Fruit fly (Drosophila melanogaster) whole organism, embryonic: ENCODE data around the gene CG10959.
A peak's percentile ranks its signal among the peaks of the same experiment; 100 is the strongest.

ENCODE experiments used
- Abd-B ChIP-seq: fragments of 200-800 bp; sonication (Bioruptor generic); optimal IDR thresholded peaks from 2 replicates; lab custom pipeline; 2018; ENCODE audit warnings: missing biosample characterization, mild to moderate bottlenecking, missing genetic modification characterization, moderate library complexity
- Asciz ChIP-seq: fragments of 200-800 bp; sonication (Bioruptor generic); optimal IDR thresholded peaks from 2 replicates; lab custom pipeline; 2017; ENCODE audit warnings: missing biosample characterization, mild to moderate bottlenecking, missing genetic modification characterization, missing genetic modification reagents
- Bgb ChIP-seq: fragments of 200-800 bp; sonication (Bioruptor generic); IDR thresholded peaks from 2 replicates; pipeline ENCODE4 v1.3.6; 2022; ENCODE audit warnings: missing biosample characterization, missing genetic modification characterization; ENCODE audit not compliant: partially characterized antibody
- Blimp-1 ChIP-seq: fragments of 200-800 bp; sonication (Bioruptor generic); optimal IDR thresholded peaks from 3 replicates; lab custom pipeline; 2018; ENCODE audit warnings: missing biosample characterization, missing genetic modification characterization, mild to moderate bottlenecking, moderate library complexity, missing genetic modification reagents
- CG10462 ChIP-seq: fragments of 200-800 bp; sonication (Bioruptor generic); optimal IDR thresholded peaks from 2 replicates; lab custom pipeline; 2016; ENCODE audit warnings: missing biosample characterization, missing genetic modification characterization
- CG10543 ChIP-seq: fragments of 200-800 bp; sonication (Bioruptor generic); optimal IDR thresholded peaks from 3 replicates; lab custom pipeline; 2017; ENCODE audit warnings: missing biosample characterization, mild to moderate bottlenecking, missing genetic modification characterization, moderate library complexity
- CG12219 ChIP-seq: fragments of 200-800 bp; sonication (Bioruptor generic); optimal IDR thresholded peaks from 3 replicates; lab custom pipeline; 2018; ENCODE audit warnings: missing biosample characterization, mild to moderate bottlenecking, missing genetic modification characterization
- CG12744 ChIP-seq: fragments of 200-800 bp; sonication (Bioruptor generic); optimal IDR thresholded peaks from 2 replicates; lab custom pipeline; 2016; ENCODE audit warnings: missing biosample characterization, missing genetic modification characterization
- CG13424 ChIP-seq: fragments of 200-800 bp; sonication (Bioruptor generic); optimal IDR thresholded peaks from 2 replicates; lab custom pipeline; 2019; ENCODE audit warnings: missing biosample characterization, mild to moderate bottlenecking, missing genetic modification characterization, moderate library complexity
- CG16815 ChIP-seq: fragments of 200-800 bp; sonication (Bioruptor generic); optimal IDR thresholded peaks from 3 replicates; lab custom pipeline; 2017; ENCODE audit warnings: missing biosample characterization, mild to moderate bottlenecking, missing genetic modification characterization
- CG17186 ChIP-seq: fragments of 200-800 bp; sonication (Bioruptor generic); optimal IDR thresholded peaks from 3 replicates; lab custom pipeline; 2017; ENCODE audit warnings: missing biosample characterization, missing genetic modification reagents, missing genetic modification characterization
- CG17359 ChIP-seq: fragments of 200-800 bp; sonication (Bioruptor generic); optimal IDR thresholded peaks from 3 replicates; lab custom pipeline; 2018; ENCODE audit warnings: missing biosample characterization, mild to moderate bottlenecking, missing genetic modification characterization, moderate library complexity
- CG17385 ChIP-seq: fragments of 200-800 bp; sonication (Bioruptor generic); optimal IDR thresholded peaks from 3 replicates; lab custom pipeline; 2018; ENCODE audit warnings: missing biosample characterization, mild to moderate bottlenecking, missing genetic modification characterization
- CG2712 ChIP-seq: fragments of 200-800 bp; optimal IDR thresholded peaks from 3 replicates; lab custom pipeline; 2019; ENCODE audit warnings: missing biosample characterization, mild to moderate bottlenecking, missing genetic modification characterization, moderate library complexity
- CG30020 ChIP-seq: fragments of 200-800 bp; optimal IDR thresholded peaks from 2 replicates; lab custom pipeline; 2019; ENCODE audit warnings: missing biosample characterization, mild to moderate bottlenecking, missing genetic modification characterization, moderate library complexity
- CG32767 ChIP-seq: fragments of 200-800 bp; sonication (Bioruptor generic); IDR thresholded peaks from 2 replicates; pipeline ENCODE4 v1.3.6; 2022; ENCODE audit warnings: missing biosample characterization, missing genetic modification characterization
- CG4617 ChIP-seq: fragments of 200-800 bp; sonication (Bioruptor generic); optimal IDR thresholded peaks from 3 replicates; lab custom pipeline; 2016; ENCODE audit warnings: missing biosample characterization, missing genetic modification characterization, borderline replicate concordance
- CG4707 ChIP-seq: fragments of 200-800 bp; sonication (Bioruptor generic); optimal IDR thresholded peaks from 2 replicates; lab custom pipeline; 2018; ENCODE audit warnings: missing biosample characterization, mild to moderate bottlenecking, missing genetic modification characterization, moderate library complexity
- CG6689 ChIP-seq: fragments of 200-800 bp; sonication (Bioruptor generic); IDR thresholded peaks from 2 replicates; pipeline ENCODE4 v1.3.6; 2022; ENCODE audit warnings: missing biosample characterization, missing genetic modification characterization
- CG6854 ChIP-seq: fragments of 200-800 bp; sonication (Bioruptor generic); optimal IDR thresholded peaks from 3 replicates; lab custom pipeline; 2017; ENCODE audit warnings: missing biosample characterization, mild to moderate bottlenecking, missing genetic modification characterization
- D19A ChIP-seq: fragments of 200-800 bp; optimal IDR thresholded peaks from 3 replicates; lab custom pipeline; 2019; ENCODE audit warnings: missing biosample characterization, mild to moderate bottlenecking, missing genetic modification characterization, moderate library complexity
- Deaf1 ChIP-seq: fragments of 200-800 bp; optimal IDR thresholded peaks from 3 replicates; lab custom pipeline; 2019; ENCODE audit warnings: missing biosample characterization, mild to moderate bottlenecking, missing genetic modification characterization, moderate library complexity
- Hand ChIP-seq: fragments of 200-800 bp; sonication (Bioruptor generic); optimal IDR thresholded peaks from 2 replicates; lab custom pipeline; 2017; ENCODE audit warnings: mild to moderate bottlenecking, missing biosample characterization, missing genetic modification reagents, missing genetic modification characterization
- Hey ChIP-seq: fragments of 200-800 bp; sonication (Bioruptor generic); optimal IDR thresholded peaks from 3 replicates; lab custom pipeline; 2018; ENCODE audit warnings: missing biosample characterization, mild to moderate bottlenecking, missing genetic modification characterization
- Hr39 ChIP-seq: fragments of >200 bp; optimal IDR thresholded peaks from 2 replicates; lab custom pipeline; 2017
- Lim3 ChIP-seq: fragments of 200-800 bp; sonication (Bioruptor generic); IDR thresholded peaks from 2 replicates; pipeline ENCODE4 v1.3.6; 2022; ENCODE audit warnings: missing biosample characterization, missing genetic modification characterization
- MTF-1 ChIP-seq: fragments of 200-800 bp; sonication (Bioruptor generic); optimal IDR thresholded peaks from 2 replicates; lab custom pipeline; 2018; ENCODE audit warnings: missing biosample characterization, mild to moderate bottlenecking, missing genetic modification characterization, borderline replicate concordance
- Max ChIP-seq: fragments of 200-800 bp; sonication (Bioruptor generic); optimal IDR thresholded peaks from 2 replicates; lab custom pipeline; 2016; ENCODE audit warnings: missing biosample characterization, mild to moderate bottlenecking, missing genetic modification characterization
- NK7.1 ChIP-seq: fragments of 200-800 bp; sonication (Bioruptor generic); optimal IDR thresholded peaks from 3 replicates; lab custom pipeline; 2016; ENCODE audit warnings: missing biosample characterization, missing genetic modification characterization
- Oaz ChIP-seq: fragments of 200-800 bp; sonication (Bioruptor generic); IDR thresholded peaks from 2 replicates; pipeline ENCODE4 v1.3.6; 2022; ENCODE audit warnings: missing biosample characterization, missing genetic modification characterization
- ac ChIP-seq: fragments of 200-800 bp; sonication (Bioruptor generic); optimal IDR thresholded peaks from 3 replicates; lab custom pipeline; 2017; ENCODE audit warnings: missing biosample characterization, mild to moderate bottlenecking, missing genetic modification characterization
- amos ChIP-seq: fragments of 200-800 bp; sonication (Bioruptor generic); IDR thresholded peaks from 2 replicates; pipeline ENCODE4 v1.3.6; 2022; ENCODE audit warnings: missing biosample characterization, missing genetic modification characterization; ENCODE audit not compliant: partially characterized antibody
- dysf ChIP-seq: fragments of 200-800 bp; sonication (Bioruptor generic); IDR thresholded peaks from 3 replicates; pipeline ENCODE4 v1.3.6; 2022; ENCODE audit warnings: missing biosample characterization, missing genetic modification characterization
- ewg ChIP-seq: fragments of 200-800 bp; sonication (Bioruptor generic); optimal IDR thresholded peaks from 3 replicates; lab custom pipeline; 2017; ENCODE audit warnings: mild to moderate bottlenecking, missing biosample characterization, missing genetic modification reagents, missing genetic modification characterization
- gro ChIP-seq: fragments of 200-800 bp; sonication (Bioruptor generic); optimal IDR thresholded peaks from 2 replicates; lab custom pipeline; 2016; ENCODE audit warnings: missing biosample characterization, missing genetic modification characterization
- gsb-n ChIP-seq: fragments of 200-800 bp; sonication (Bioruptor generic); optimal IDR thresholded peaks from 3 replicates; lab custom pipeline; 2018; ENCODE audit warnings: missing biosample characterization, mild to moderate bottlenecking, missing genetic modification characterization
- her ChIP-seq: fragments of 200-800 bp; sonication (Bioruptor generic); optimal IDR thresholded peaks from 2 replicates; lab custom pipeline; 2016; ENCODE audit warnings: missing biosample characterization, missing genetic modification characterization
- inv ChIP-seq: fragments of 200-800 bp; sonication (Bioruptor generic); IDR thresholded peaks from 2 replicates; pipeline ENCODE4 v1.3.6; 2022; ENCODE audit warnings: missing biosample characterization, missing genetic modification characterization; ENCODE audit not compliant: partially characterized antibody
- kah ChIP-seq: fragments of 200-800 bp; sonication (Bioruptor generic); optimal IDR thresholded peaks from 2 replicates; lab custom pipeline; 2018; ENCODE audit warnings: missing biosample characterization, mild to moderate bottlenecking, missing genetic modification characterization
- ken ChIP-seq: fragments of 200-800 bp; sonication (Bioruptor generic); IDR thresholded peaks from 3 replicates; pipeline ENCODE4 v1.3.6; 2022; ENCODE audit warnings: missing biosample characterization, missing genetic modification characterization
- mirr ChIP-seq: fragments of 200-800 bp; sonication (Bioruptor generic); optimal IDR thresholded peaks from 3 replicates; lab custom pipeline; 2018; ENCODE audit warnings: missing biosample characterization, mild to moderate bottlenecking, missing genetic modification characterization
- nmo ChIP-seq: fragments of 200-800 bp; sonication (Bioruptor generic); optimal IDR thresholded peaks from 2 replicates; lab custom pipeline; 2018; ENCODE audit warnings: missing biosample characterization, mild to moderate bottlenecking, missing genetic modification characterization, moderate library complexity
- onecut ChIP-seq: fragments of 200-800 bp; sonication (Bioruptor generic); IDR thresholded peaks from 2 replicates; pipeline ENCODE4 v1.3.6; 2022; ENCODE audit warnings: missing biosample characterization, missing genetic modification characterization
- pita ChIP-seq: fragments of 200-800 bp; sonication (Bioruptor generic); optimal IDR thresholded peaks from 2 replicates; lab custom pipeline; 2017; ENCODE audit warnings: missing biosample characterization, mild to moderate bottlenecking, missing genetic modification characterization
- pros ChIP-seq: fragments of 200-800 bp; sonication (Bioruptor generic); optimal IDR thresholded peaks from 3 replicates; lab custom pipeline; 2019; ENCODE audit warnings: missing biosample characterization, mild to moderate bottlenecking, missing genetic modification characterization, moderate library complexity
- ranshi ChIP-seq: fragments of 200-800 bp; sonication (Bioruptor generic); IDR thresholded peaks from 2 replicates; pipeline ENCODE4 v1.3.6; 2022; ENCODE audit warnings: missing biosample characterization, missing genetic modification characterization
- ro ChIP-seq: fragments of 200-800 bp; sonication (Bioruptor generic); IDR thresholded peaks from 2 replicates; pipeline ENCODE4 v1.3.6; 2022; ENCODE audit warnings: missing biosample characterization, missing genetic modification characterization
- sd ChIP-seq: fragments of 200-800 bp; sonication (Bioruptor generic); optimal IDR thresholded peaks from 3 replicates; lab custom pipeline; 2018; ENCODE audit warnings: missing biosample characterization, mild to moderate bottlenecking, missing genetic modification characterization, moderate library complexity
- slp2 ChIP-seq: fragments of 200-800 bp; sonication (Bioruptor generic); optimal IDR thresholded peaks from 2 replicates; lab custom pipeline; 2016; ENCODE audit warnings: missing biosample characterization, missing genetic modification characterization
- tin ChIP-seq: fragments of 200-800 bp; sonication (Bioruptor generic); optimal IDR thresholded peaks from 3 replicates; lab custom pipeline; 2016; ENCODE audit warnings: missing biosample characterization, missing genetic modification characterization

Gene CG10959

dm6 chrX:8115717-8116311 lies 32.8 kb upstream of the CG10959 start, which contains the start of gene Gclc (continued):
- no peak for TF ChIP-seq Oaz (GFP tag; lab: Robert Waterston, UW)
- no peak for TF ChIP-seq Lim3 (GFP tag; lab: Robert Waterston, UW)
- no peak for TF ChIP-seq CG17385
- TF ChIP-seq CG17359 (tag; lab: Kevin White, UChicago): no peak
- no peak for TF ChIP-seq Blimp-1 (GFP tag; lab: Kevin White, UChicago)
- no peak for TF ChIP-seq ro (GFP tag; lab: Robert Waterston, UW)
- TF ChIP-seq Bgb (GFP tag; lab: Robert Waterston, UW): peak; percentile 11; the same call in 1 of the 2 replicates
- no peak for TF ChIP-seq slp2
- TF ChIP-seq pros (GFP tag; lab: Kevin White, UChicago): no peak
- TF ChIP-seq Hr39 (lab: Kevin White, UChicago): no peak
- peak; percentile 7 for TF ChIP-seq sd
- TF ChIP-seq kah (GFP tag; lab: Kevin White, UChicago): no peak
- TF ChIP-seq CG32767: no peak
- TF ChIP-seq CG12219 (GFP tag; lab: Kevin White, UChicago): no peak
- TF ChIP-seq Hey (tag; lab: Kevin White, UChicago): no peak
- no peak for TF ChIP-seq CG4617 (GFP tag; lab: Kevin White, UChicago)
- no peak for TF ChIP-seq mirr (GFP tag; lab: Kevin White, UChicago)
- 0 out of 3 replicates have a peak, but pooled peaks have one; percentile 18 for TF ChIP-seq ken (GFP tag; lab: Robert Waterston, UW)
- TF ChIP-seq CG13424: no peak
- no peak for TF ChIP-seq MTF-1 (GFP tag; lab: Kevin White, UChicago)
- TF ChIP-seq Asciz (GFP tag; lab: Kevin White, UChicago): no peak
- no peak for TF ChIP-seq pita (GFP tag; lab: Kevin White, UChicago)
- no peak for TF ChIP-seq nmo
- TF ChIP-seq dysf (GFP tag; lab: Robert Waterston, UW): no peak
- no peak for TF ChIP-seq D19A (tag; lab: Kevin White, UChicago)
- no peak for TF ChIP-seq CG30020
- TF ChIP-seq CG12744 (GFP tag; lab: Kevin White, UChicago): no peak
- TF ChIP-seq ac: no peak
- TF ChIP-seq CG10543: no peak
- no peak for TF ChIP-seq Hand (GFP tag; lab: Kevin White, UChicago)
- no peak for TF ChIP-seq onecut (GFP tag; lab: Robert Waterston, UW)
- TF ChIP-seq gro: no peak
- no peak for TF ChIP-seq tin (GFP tag; lab: Kevin White, UChicago)
- TF ChIP-seq CG16815: no peak
- TF ChIP-seq CG10462 (GFP tag; lab: Kevin White, UChicago): no peak
- no peak for TF ChIP-seq her (GFP tag; lab: Kevin White, UChicago)
- no peak for TF ChIP-seq gsb-n (tag; lab: Kevin White, UChicago)
- TF ChIP-seq ranshi (GFP tag; lab: Robert Waterston, UW): no peak
- no peak for TF ChIP-seq NK7.1 (GFP tag; lab: Kevin White, UChicago)
- TF ChIP-seq Max (GFP tag; lab: Kevin White, UChicago): peak; percentile 23
- TF ChIP-seq CG4707 (GFP tag; lab: Kevin White, UChicago): no peak
- no peak for TF ChIP-seq Deaf1 (tag; lab: Kevin White, UChicago)
- no peak for TF ChIP-seq CG2712 (tag; lab: Kevin White, UChicago)
- no peak for TF ChIP-seq ewg (GFP tag; lab: Kevin White, UChicago)
- no peak for TF ChIP-seq Abd-B (GFP tag; lab: Kevin White, UChicago)
- TF ChIP-seq inv (GFP tag; lab: Robert Waterston, UW): peak; percentile 20; the same call in 1 of the 2 replicates
- TF ChIP-seq CG6854 (GFP tag; lab: Kevin White, UChicago): no peak
- TF ChIP-seq amos (GFP tag; lab: Robert Waterston, UW): peak; percentile 54; the same call in 1 of the 2 replicates
- no peak for TF ChIP-seq CG6689 (GFP tag; lab: Robert Waterston, UW)
- TF ChIP-seq CG17186 (GFP tag; lab: Kevin White, UChicago): no peak
